Worm (Caenorhabditis elegans) whole organism, early embryonic: Measurements from ENCODE around the gene T06E6.10.

Source experiments
- B0310.2 ChIP-seq: sonication (generic microtip); optimal IDR thresholded peaks from 2 replicates; lab custom pipeline; 2016; ENCODE audit warnings: mild to moderate bottlenecking, missing genetic modification characterization, missing compliant biosample characterization
- F13C5.2 ChIP-seq: sonication (generic microtip); optimal IDR thresholded peaks from 2 replicates; lab custom pipeline; 2017; ENCODE audit warnings: mild to moderate bottlenecking, missing genetic modification characterization, inconsistent platforms, missing compliant biosample characterization
- aly-1 ChIP-seq: sonication (generic microtip); optimal IDR thresholded peaks from 2 replicates; lab custom pipeline; 2016; ENCODE audit warnings: missing genetic modification characterization, missing compliant biosample characterization
- ama-1 ChIP-seq: fragments of 150-350 bp; optimal IDR thresholded peaks from 2 replicates; lab custom pipeline; 2014
- ceh-13 ChIP-seq: fragments of 200-800 bp; sonication (Bioruptor generic); optimal IDR thresholded peaks from 2 replicates; lab custom pipeline; 2018; ENCODE audit warnings: mild to moderate bottlenecking, missing genetic modification characterization, missing compliant biosample characterization
- ceh-36 ChIP-seq: sonication (generic microtip); optimal IDR thresholded peaks from 2 replicates; lab custom pipeline; 2016; ENCODE audit warnings: missing genetic modification characterization, inconsistent platforms, missing compliant biosample characterization
- ets-7 ChIP-seq: sonication (generic microtip); optimal IDR thresholded peaks from 2 replicates; lab custom pipeline; 2016; ENCODE audit warnings: missing genotype, missing genetic modification characterization, missing compliant biosample characterization
- flt-1 ChIP-seq: fragments of 200-800 bp; sonication (Bioruptor generic); IDR thresholded peaks from 2 replicates; pipeline ENCODE4 v1.3.6; 2022; ENCODE audit warnings: missing genetic modification characterization, missing compliant biosample characterization
- hmbx-1 ChIP-seq: sonication (generic microtip); optimal IDR thresholded peaks from 2 replicates; lab custom pipeline; 2016; ENCODE audit warnings: mild to moderate bottlenecking, missing genetic modification characterization, missing compliant biosample characterization
- hmg-4 ChIP-seq: fragments of 200-800 bp; sonication (Bioruptor generic); optimal IDR thresholded peaks from 2 replicates; lab custom pipeline; 2018; ENCODE audit warnings: mild to moderate bottlenecking, missing genetic modification characterization, missing compliant biosample characterization
- hnd-1 ChIP-seq: sonication (generic microtip); optimal IDR thresholded peaks from 2 replicates; lab custom pipeline; 2016; ENCODE audit warnings: missing genetic modification characterization, missing compliant biosample characterization
- pes-1 ChIP-seq: fragments of 200-800 bp; sonication (Bioruptor generic); IDR thresholded peaks from 2 replicates; pipeline ENCODE4 v1.3.6; 2022; ENCODE audit warnings: missing genetic modification reagents, missing genetic modification characterization, missing compliant biosample characterization
- scrt-1 ChIP-seq: fragments of 200-800 bp; sonication (Bioruptor generic); IDR thresholded peaks from 2 replicates; pipeline ENCODE4 v1.3.6; 2022; ENCODE audit warnings: missing genetic modification characterization, missing compliant biosample characterization
- sea-1 ChIP-seq: fragments of 200-800 bp; sonication (Bioruptor generic); conservative IDR thresholded peaks from 2 replicates; pipeline ENCODE4 v1.3.6; 2022; ENCODE audit warnings: missing genetic modification characterization, missing compliant biosample characterization
- tbx-11 ChIP-seq: fragments of 200-800 bp; sonication (Bioruptor generic); IDR thresholded peaks from 2 replicates; pipeline ENCODE4 v1.3.6; 2022; ENCODE audit warnings: missing genetic modification characterization, missing compliant biosample characterization
- tbx-37 ChIP-seq: fragments of 200-800 bp; sonication (Bioruptor generic); conservative IDR thresholded peaks from 2 replicates; pipeline ENCODE4 v1.3.6; 2022; ENCODE audit warnings: missing genetic modification reagents, missing genetic modification characterization, missing compliant biosample characterization
- tra-4 ChIP-seq: sonication (generic microtip); optimal IDR thresholded peaks from 2 replicates; lab custom pipeline; 2017; ENCODE audit warnings: missing genetic modification characterization, missing compliant biosample characterization

Gene T06E6.10

DNA sequence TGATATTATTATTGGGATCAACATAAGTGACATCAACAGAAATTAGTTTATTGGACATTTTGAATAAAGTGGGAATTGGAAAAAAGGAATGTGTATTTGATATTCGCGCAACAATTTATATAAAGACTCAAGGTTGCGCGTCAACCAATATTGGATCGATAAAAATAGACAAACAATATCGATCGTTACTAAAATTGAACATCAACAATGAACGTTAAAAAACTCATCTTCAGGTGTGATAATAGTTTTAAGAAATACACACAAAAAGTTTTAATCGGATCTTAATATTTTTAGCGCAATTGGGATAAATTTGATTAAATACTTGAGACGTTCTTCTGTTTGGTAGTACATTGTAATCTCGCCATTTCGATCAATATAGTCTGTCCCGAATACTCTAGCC is 5.7 kb downstream of the T06E6.10 start, which contains the start of gene fbxa-104:
TSS of gene fbxa-104 (minus strand) at position 83 of the 400 bp plus-strand sequence.
- TF ChIP-seq tbx-37 (GFP tag; lab: Robert Waterston, UW) (no peak), ceh-36 (tag; lab: Kevin White, UChicago) (no peak), hnd-1 (tag; lab: Kevin White, UChicago) (no peak), aly-1 (no peak), ama-1 (lab: Kevin White, UChicago) (no peak), B0310.2 (tag; lab: Kevin White, UChicago) (no peak), tra-4 (tag; lab: Kevin White, UChicago) (no peak), pes-1 (GFP tag; lab: Robert Waterston, UW) (no peak), tbx-11 (no peak), scrt-1 (GFP tag; lab: Robert Waterston, UW) (no peak), F13C5.2 (no peak), hmg-4 (GFP tag; lab: Kevin White, UChicago) (no peak), hmbx-1 (tag; lab: Kevin White, UChicago) (no peak), ets-7 (tag; lab: Kevin White, UChicago) (no peak), flt-1 (GFP tag; lab: Robert Waterston, UW) (no peak), ceh-13 (no peak)

DNA sequence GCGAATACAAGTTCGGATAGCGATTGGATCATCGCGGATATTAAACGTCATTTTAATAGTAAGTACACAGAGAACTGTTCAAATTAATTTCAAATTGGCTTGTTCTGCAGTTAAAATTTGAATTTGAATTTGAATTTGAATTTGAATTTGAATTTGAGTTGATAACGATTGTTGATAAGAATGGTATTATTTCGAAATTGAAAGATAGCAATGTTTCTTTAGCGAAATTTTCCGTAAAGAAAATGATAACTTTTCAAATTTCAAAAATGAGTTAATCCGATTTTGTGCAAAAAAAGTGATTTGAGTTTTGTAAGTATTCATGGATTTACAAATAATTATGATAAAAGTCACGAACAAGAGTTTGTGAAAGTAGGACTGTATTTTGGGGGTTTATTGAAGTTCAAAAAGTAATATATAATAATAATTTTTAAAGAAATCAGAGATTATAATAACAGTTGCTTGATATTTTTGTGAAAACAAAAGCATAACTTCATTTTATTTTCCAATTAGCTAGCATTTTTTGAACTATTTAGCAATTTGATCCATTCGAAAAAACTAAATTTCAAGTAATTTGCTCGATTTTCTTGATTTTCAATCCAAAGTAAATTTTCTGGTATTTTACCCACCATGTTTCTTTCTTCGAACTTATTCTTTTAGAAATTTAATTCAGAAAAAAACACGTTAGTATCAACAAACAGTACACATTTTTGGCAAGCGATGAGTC is 7.6 kb downstream of the T06E6.10 start, which contains the start of gene Y36E3A.2:
TSS of gene Y36E3A.2 (plus strand) at position 674 of the 724 bp plus-strand sequence.
- no peak for TF ChIP-seq aly-1
- TF ChIP-seq tra-4 (tag; lab: Kevin White, UChicago) = no peak
- TF ChIP-seq ets-7 (tag; lab: Kevin White, UChicago) = no peak
- TF ChIP-seq pes-1 (GFP tag; lab: Robert Waterston, UW) = no peak
- no peak for TF ChIP-seq tbx-37 (GFP tag; lab: Robert Waterston, UW)
- no peak for TF ChIP-seq hmbx-1 (tag; lab: Kevin White, UChicago)
- no peak for TF ChIP-seq scrt-1 (GFP tag; lab: Robert Waterston, UW)
- TF ChIP-seq ceh-13 = no peak
- TF ChIP-seq ama-1 (lab: Kevin White, UChicago) = no peak
- TF ChIP-seq ceh-36 (tag; lab: Kevin White, UChicago) = no peak
- no peak for TF ChIP-seq hmg-4 (GFP tag; lab: Kevin White, UChicago)
- TF ChIP-seq F13C5.2 = no peak
- TF ChIP-seq sea-1 = no peak
- no peak for TF ChIP-seq hnd-1 (tag; lab: Kevin White, UChicago)
- TF ChIP-seq B0310.2 (tag; lab: Kevin White, UChicago) = no peak
- no peak for TF ChIP-seq flt-1 (GFP tag; lab: Robert Waterston, UW)

DNA sequence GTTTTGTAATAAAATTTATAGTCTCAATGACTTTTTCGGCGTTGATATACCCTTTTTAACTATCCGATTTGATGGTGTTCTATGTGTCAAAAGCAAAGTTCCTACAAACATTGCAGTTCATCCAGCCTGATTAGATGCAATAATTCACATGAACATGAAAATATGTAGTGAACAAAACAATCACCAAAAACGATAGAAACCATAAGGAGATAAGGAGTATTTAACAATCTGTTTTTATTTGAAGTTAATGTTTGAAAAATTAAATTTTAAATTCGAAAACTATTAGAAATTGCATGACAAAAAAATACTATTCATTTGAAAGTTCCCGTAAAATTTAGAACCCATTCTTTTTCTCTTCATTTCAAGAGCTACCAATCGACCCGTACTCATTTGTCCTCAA is 9.0 kb downstream of the T06E6.10 start, which contains the start of gene fbxa-209:
TSS of gene fbxa-209 (minus strand) at position 101 of the 400 bp plus-strand sequence.
- no peak for TF ChIP-seq sea-1
- TF ChIP-seq tbx-11 = no peak
- no peak for TF ChIP-seq F13C5.2
- no peak for TF ChIP-seq B0310.2 (tag; lab: Kevin White, UChicago)
- no peak for TF ChIP-seq ceh-36 (tag; lab: Kevin White, UChicago)
- no peak for TF ChIP-seq hmbx-1 (tag; lab: Kevin White, UChicago)
- TF ChIP-seq ceh-13 = no peak
- no peak for TF ChIP-seq pes-1 (GFP tag; lab: Robert Waterston, UW)
- no peak for TF ChIP-seq tra-4 (tag; lab: Kevin White, UChicago)
- TF ChIP-seq ets-7 (tag; lab: Kevin White, UChicago) = no peak
- TF ChIP-seq aly-1 = no peak
- no peak for TF ChIP-seq hmg-4 (GFP tag; lab: Kevin White, UChicago)
- TF ChIP-seq hnd-1 (tag; lab: Kevin White, UChicago) = no peak
- TF ChIP-seq ama-1 (lab: Kevin White, UChicago) = no peak
- TF ChIP-seq scrt-1 (GFP tag; lab: Robert Waterston, UW) = no peak
- TF ChIP-seq tbx-37 (GFP tag; lab: Robert Waterston, UW) = no peak
- TF ChIP-seq flt-1 (GFP tag; lab: Robert Waterston, UW) = no peak

- no peak for TF ChIP-seq tbx-37 (GFP tag; lab: Robert Waterston, UW)
- TF ChIP-seq hmbx-1 (tag; lab: Kevin White, UChicago) = no peak
- TF ChIP-seq ceh-36 (tag; lab: Kevin White, UChicago) = no peak
- TF ChIP-seq B0310.2 (tag; lab: Kevin White, UChicago) = no peak
- TF ChIP-seq tra-4 (tag; lab: Kevin White, UChicago) = no peak
- TF ChIP-seq flt-1 (GFP tag; lab: Robert Waterston, UW) = no peak
- TF ChIP-seq ceh-13 = no peak
- TF ChIP-seq hnd-1 (tag; lab: Kevin White, UChicago) = no peak
Measured at ce11 chrV:15431322-15432052, 13.6 kb downstream of the T06E6.10 start.

DNA sequence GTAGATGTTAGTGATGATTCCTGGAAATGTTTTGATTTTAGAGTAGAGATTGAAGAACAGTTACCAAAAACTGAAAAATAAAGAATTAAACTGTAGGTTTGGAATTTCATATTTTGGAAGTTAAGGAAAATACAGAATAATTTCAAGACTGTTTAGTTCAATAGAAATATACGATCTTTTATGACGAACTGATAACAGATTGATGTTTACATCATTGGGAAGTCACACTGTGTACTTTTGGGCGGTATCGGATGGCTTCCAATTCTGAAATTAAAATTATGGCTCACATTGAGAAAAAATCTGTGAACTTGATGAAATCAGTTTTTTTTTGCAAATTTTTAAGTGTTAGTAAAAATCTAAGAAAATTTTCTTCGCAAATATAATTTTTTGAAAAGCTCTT is 14.5 kb downstream of the T06E6.10 start, which contains the start of gene T26H5.8:
TSS of gene T26H5.8 (minus strand) at position 270 of the 400 bp plus-strand sequence.
- TF ChIP-seq pes-1 (GFP tag; lab: Robert Waterston, UW) = no peak
- TF ChIP-seq B0310.2 (tag; lab: Kevin White, UChicago) = no peak
- no peak for TF ChIP-seq tbx-11
- no peak for TF ChIP-seq hmg-4 (GFP tag; lab: Kevin White, UChicago)
- TF ChIP-seq scrt-1 (GFP tag; lab: Robert Waterston, UW) = no peak
- no peak for TF ChIP-seq hnd-1 (tag; lab: Kevin White, UChicago)
- no peak for TF ChIP-seq aly-1
- no peak for TF ChIP-seq sea-1
- TF ChIP-seq F13C5.2 = no peak
- TF ChIP-seq ceh-13 = no peak
- TF ChIP-seq tra-4 (tag; lab: Kevin White, UChicago) = no peak
- TF ChIP-seq flt-1 (GFP tag; lab: Robert Waterston, UW) = no peak
- no peak for TF ChIP-seq ceh-36 (tag; lab: Kevin White, UChicago)
- TF ChIP-seq tbx-37 (GFP tag; lab: Robert Waterston, UW) = no peak

ce11 chrV:15434647-15435046 is 16.7 kb downstream of the T06E6.10 start:
- no peak for TF ChIP-seq tbx-11
- TF ChIP-seq B0310.2 (tag; lab: Kevin White, UChicago) = no peak
- TF ChIP-seq hmbx-1 (tag; lab: Kevin White, UChicago) = no peak
- no peak for TF ChIP-seq F13C5.2
- TF ChIP-seq pes-1 (GFP tag; lab: Robert Waterston, UW) = no peak
- no peak for TF ChIP-seq aly-1
- no peak for TF ChIP-seq sea-1
- TF ChIP-seq hmg-4 (GFP tag; lab: Kevin White, UChicago) = no peak
- no peak for TF ChIP-seq ceh-36 (tag; lab: Kevin White, UChicago)
